Fruit fly (Drosophila melanogaster) whole organism: ENCODE data around the gene Septin4.

Experiments
- CG8478 ChIP-seq: fragments of >200 bp; optimal IDR thresholded peaks from 2 replicates; lab custom pipeline; 2018; ENCODE audit warnings: inconsistent platforms
- pan ChIP-seq: fragments of >200 bp; optimal IDR thresholded peaks from 2 replicates; lab custom pipeline; 2017
- psq ChIP-seq: fragments of >200 bp; optimal IDR thresholded peaks from 2 replicates; lab custom pipeline; 2017

- no peak for TF ChIP-seq CG8478 (lab: Kevin White, UChicago)
- TF ChIP-seq psq (lab: Kevin White, UChicago), result no peak
- TF ChIP-seq pan, result no peak
These were observed 46.6 kb downstream of the Septin4 start for dm6 chrX:16648435-16648781.
